Fruit fly (Drosophila melanogaster) whole organism, embryonic: ENCODE measurements around the gene RunxB.

Source experiments
- Antp ChIP-seq: fragments of 200-800 bp; sonication (Bioruptor generic); optimal IDR thresholded peaks from 3 replicates; lab custom pipeline; 2016; ENCODE audit warnings: missing biosample characterization, missing genetic modification characterization
- Asciz ChIP-seq: fragments of 200-800 bp; sonication (Bioruptor generic); optimal IDR thresholded peaks from 2 replicates; lab custom pipeline; 2017; ENCODE audit warnings: missing biosample characterization, mild to moderate bottlenecking, missing genetic modification characterization, missing genetic modification reagents
- Bdp1 ChIP-seq: fragments of 200-800 bp; sonication (Bioruptor generic); optimal IDR thresholded peaks from 3 replicates; lab custom pipeline; 2016; ENCODE audit warnings: missing biosample characterization, missing genetic modification characterization
- CG10147 ChIP-seq: fragments of 200-800 bp; sonication (Bioruptor generic); optimal IDR thresholded peaks from 2 replicates; lab custom pipeline; 2019; ENCODE audit warnings: missing biosample characterization, mild to moderate bottlenecking, missing genetic modification characterization, moderate library complexity
- CG10431 ChIP-seq: fragments of 200-800 bp; sonication (Bioruptor generic); optimal IDR thresholded peaks from 3 replicates; lab custom pipeline; 2018; ENCODE audit warnings: missing biosample characterization, mild to moderate bottlenecking, missing genetic modification characterization
- CG11504 ChIP-seq: fragments of 200-800 bp; sonication (Bioruptor generic); optimal IDR thresholded peaks from 3 replicates; lab custom pipeline; 2019; ENCODE audit warnings: missing biosample characterization, mild to moderate bottlenecking, missing genetic modification characterization, moderate library complexity
- CG11695 ChIP-seq: fragments of 200-800 bp; sonication (Bioruptor generic); IDR thresholded peaks from 3 replicates; pipeline ENCODE4 v1.3.6; 2022; ENCODE audit warnings: missing biosample characterization, missing genetic modification characterization
- CG12219 ChIP-seq: fragments of 200-800 bp; sonication (Bioruptor generic); optimal IDR thresholded peaks from 3 replicates; lab custom pipeline; 2018; ENCODE audit warnings: missing biosample characterization, mild to moderate bottlenecking, missing genetic modification characterization
- CG12299 ChIP-seq: fragments of 200-800 bp; sonication (Bioruptor generic); optimal IDR thresholded peaks from 2 replicates; lab custom pipeline; 2018; ENCODE audit warnings: missing biosample characterization, mild to moderate bottlenecking, missing genetic modification characterization
- CG1233 ChIP-seq: fragments of 200-800 bp; sonication (Bioruptor generic); optimal IDR thresholded peaks from 4 replicates; lab custom pipeline; 2018; ENCODE audit warnings: missing biosample characterization, mild to moderate bottlenecking, missing genetic modification characterization
- CG12659 ChIP-seq: fragments of 200-800 bp; sonication (Bioruptor generic); optimal IDR thresholded peaks from 3 replicates; lab custom pipeline; 2017; ENCODE audit warnings: mild to moderate bottlenecking, missing biosample characterization, missing genetic modification reagents, missing genetic modification characterization
- CG13424 ChIP-seq: fragments of 200-800 bp; sonication (Bioruptor generic); optimal IDR thresholded peaks from 2 replicates; lab custom pipeline; 2019; ENCODE audit warnings: missing biosample characterization, mild to moderate bottlenecking, missing genetic modification characterization, moderate library complexity
- CG14965 ChIP-seq: fragments of 200-800 bp; sonication (Bioruptor generic); optimal IDR thresholded peaks from 2 replicates; lab custom pipeline; 2016; ENCODE audit warnings: missing biosample characterization, missing genetic modification characterization, borderline replicate concordance
- CG1529 ChIP-seq: fragments of 200-800 bp; sonication (Bioruptor generic); optimal IDR thresholded peaks from 3 replicates; lab custom pipeline; 2018; ENCODE audit warnings: missing biosample characterization, missing genetic modification characterization
- CG15479 ChIP-seq: fragments of 200-800 bp; sonication (Bioruptor generic); optimal IDR thresholded peaks from 3 replicates; lab custom pipeline; 2019; ENCODE audit warnings: missing biosample characterization, mild to moderate bottlenecking, missing genetic modification characterization, moderate library complexity
- CG16813 ChIP-seq: fragments of 200-800 bp; sonication (Bioruptor generic); IDR thresholded peaks from 3 replicates; pipeline ENCODE4 v1.3.6; 2022; ENCODE audit warnings: missing biosample characterization, missing genetic modification characterization; ENCODE audit not compliant: partially characterized antibody
- CG31441 ChIP-seq: fragments of 200-800 bp; sonication (Bioruptor generic); IDR thresholded peaks from 2 replicates; pipeline ENCODE4 v1.3.6; 2022; ENCODE audit warnings: missing biosample characterization, missing genetic modification characterization
- CG32767 ChIP-seq: fragments of 200-800 bp; sonication (Bioruptor generic); IDR thresholded peaks from 2 replicates; pipeline ENCODE4 v1.3.6; 2022; ENCODE audit warnings: missing biosample characterization, missing genetic modification characterization
- CG3995 ChIP-seq: fragments of 200-800 bp; sonication (Bioruptor generic); optimal IDR thresholded peaks from 3 replicates; lab custom pipeline; 2016; ENCODE audit warnings: missing biosample characterization, missing genetic modification characterization
- CG4360 ChIP-seq: fragments of 200-800 bp; sonication (Bioruptor generic); IDR thresholded peaks from 2 replicates; pipeline ENCODE4 v1.3.6; 2022; ENCODE audit warnings: missing biosample characterization, missing genetic modification characterization
- CG6654 ChIP-seq: fragments of 200-800 bp; sonication (Bioruptor generic); optimal IDR thresholded peaks from 2 replicates; lab custom pipeline; 2017; ENCODE audit warnings: missing biosample characterization, mild to moderate bottlenecking, missing genetic modification characterization
- CG6765 ChIP-seq: fragments of 200-800 bp; sonication (Bioruptor generic); optimal IDR thresholded peaks from 3 replicates; lab custom pipeline; 2017; ENCODE audit warnings: missing biosample characterization, mild to moderate bottlenecking, missing genetic modification characterization
- D ChIP-seq, 2 experiments: fragments of 200-800 bp in 1 of 2; fragments of >200 bp in 1 of 2; sonication (Bioruptor generic) in 1 of 2; optimal IDR thresholded peaks; 2 replicates in 1 of 2; 3 replicates in 1 of 2; lab custom pipeline; 2017; ENCODE audit warnings: mild to moderate bottlenecking in 1 of 2, missing biosample characterization in 1 of 2, missing genetic modification characterization in 1 of 2, missing genetic modification reagents in 1 of 2
- Doc3 ChIP-seq: fragments of 200-800 bp; sonication (Bioruptor generic); IDR thresholded peaks from 3 replicates; pipeline ENCODE4 v1.3.6; 2022; ENCODE audit warnings: missing biosample characterization, missing genetic modification characterization; ENCODE audit not compliant: partially characterized antibody
- Gsc ChIP-seq: fragments of 200-800 bp; sonication (Bioruptor generic); IDR thresholded peaks from 2 replicates; pipeline ENCODE4 v1.3.6; 2022; ENCODE audit warnings: missing biosample characterization, missing genetic modification characterization
- HLH4C ChIP-seq: fragments of 200-800 bp; sonication (Bioruptor generic); IDR thresholded peaks from 3 replicates; pipeline ENCODE4 v1.3.6; 2022; ENCODE audit warnings: missing biosample characterization, missing genetic modification characterization; ENCODE audit not compliant: partially characterized antibody
- HLHmδ ChIP-seq: fragments of 200-800 bp; sonication (Bioruptor generic); optimal IDR thresholded peaks from 2 replicates; lab custom pipeline; 2018; ENCODE audit warnings: missing biosample characterization, mild to moderate bottlenecking, missing genetic modification characterization, moderate library complexity
- Meics ChIP-seq: fragments of 200-800 bp; sonication (Bioruptor generic); optimal IDR thresholded peaks from 2 replicates; lab custom pipeline; 2017; ENCODE audit warnings: missing biosample characterization, mild to moderate bottlenecking, missing genetic modification characterization
- NC2β ChIP-seq: fragments of 200-800 bp; sonication (Bioruptor generic); optimal IDR thresholded peaks from 2 replicates; lab custom pipeline; 2016; ENCODE audit warnings: missing biosample characterization, missing genetic modification characterization
- Oli ChIP-seq: fragments of 200-800 bp; sonication (Bioruptor generic); optimal IDR thresholded peaks from 2 replicates; lab custom pipeline; 2018; ENCODE audit warnings: missing biosample characterization, mild to moderate bottlenecking, missing genetic modification characterization, moderate library complexity
- Poxn ChIP-seq: fragments of 200-800 bp; sonication (Bioruptor generic); IDR thresholded peaks from 2 replicates; pipeline ENCODE4 v1.3.6; 2022; ENCODE audit warnings: missing biosample characterization, missing genetic modification characterization
- Side ChIP-seq: fragments of 200-800 bp; sonication (Bioruptor generic); optimal IDR thresholded peaks from 2 replicates; lab custom pipeline; 2016; ENCODE audit warnings: missing biosample characterization, missing genetic modification characterization
- Sox100B ChIP-seq: fragments of 200-800 bp; sonication (Bioruptor generic); optimal IDR thresholded peaks from 3 replicates; lab custom pipeline; 2018; ENCODE audit warnings: missing biosample characterization, mild to moderate bottlenecking, missing genetic modification characterization
- Stat92E ChIP-seq, 3 experiments: fragments of >200 bp in 2 of 3; fragments of 200-800 bp in 1 of 3; sonication (Bioruptor generic) in 1 of 3; optimal IDR thresholded peaks; 2 replicates each; lab custom pipeline; 2017 to 2019; ENCODE audit warnings: missing biosample characterization in 3 of 3, missing genetic modification characterization in 3 of 3, mild to moderate bottlenecking in 1 of 3, moderate library complexity in 1 of 3
- Trl ChIP-seq, 3 experiments: fragments of >200 bp in 2 of 3; fragments of 200-800 bp in 1 of 3; sonication (Bioruptor generic) in 1 of 3; optimal IDR thresholded peaks; 2 replicates in 1 of 3; 3 replicates in 2 of 3; lab custom pipeline; 2016 to 2017; ENCODE audit warnings: missing biosample characterization in 1 of 3, missing genetic modification characterization in 1 of 3
- YL-1 ChIP-seq: fragments of 200-800 bp; sonication (Bioruptor generic); optimal IDR thresholded peaks from 3 replicates; lab custom pipeline; 2017; ENCODE audit warnings: missing biosample characterization, mild to moderate bottlenecking, missing genetic modification characterization
- aop ChIP-seq: fragments of 200-800 bp; sonication (Bioruptor generic); IDR thresholded peaks from 2 replicates; pipeline ENCODE4 v1.3.6; 2022; ENCODE audit warnings: missing biosample characterization, missing genetic modification characterization
- bcd ChIP-seq: fragments of 200-800 bp; sonication (Bioruptor generic); optimal IDR thresholded peaks from 2 replicates; lab custom pipeline; 2017; ENCODE audit warnings: missing biosample characterization, mild to moderate bottlenecking, missing genetic modification characterization
- chif ChIP-seq, 2 experiments: fragments of 200-800 bp; sonication (Bioruptor generic); optimal IDR thresholded peaks; 3 replicates each; lab custom pipeline; 2016; ENCODE audit warnings: missing biosample characterization in 2 of 2, missing genetic modification characterization in 2 of 2
- chm ChIP-seq: fragments of 200-800 bp; sonication (Bioruptor generic); IDR thresholded peaks from 2 replicates; pipeline ENCODE4 v1.3.6; 2022; ENCODE audit warnings: missing biosample characterization, missing genetic modification characterization
- dati ChIP-seq: fragments of 200-800 bp; sonication (Bioruptor generic); IDR thresholded peaks from 2 replicates; pipeline ENCODE4 v1.3.6; 2022; ENCODE audit warnings: missing biosample characterization, missing genetic modification characterization
- fd102C ChIP-seq: fragments of 200-800 bp; sonication (Bioruptor generic); optimal IDR thresholded peaks from 2 replicates; lab custom pipeline; 2018; ENCODE audit warnings: missing biosample characterization, mild to moderate bottlenecking, missing genetic modification characterization, moderate library complexity
- gfzf ChIP-seq: fragments of 200-800 bp; sonication (Bioruptor generic); optimal IDR thresholded peaks from 2 replicates; lab custom pipeline; 2016; ENCODE audit warnings: missing biosample characterization, mild to moderate bottlenecking, missing genetic modification characterization, moderate library complexity
- jumu ChIP-seq: fragments of 200-800 bp; sonication (Bioruptor generic); optimal IDR thresholded peaks from 3 replicates; lab custom pipeline; 2016; ENCODE audit warnings: missing biosample characterization, missing genetic modification characterization
- salm ChIP-seq: fragments of 200-800 bp; sonication (Bioruptor generic); optimal IDR thresholded peaks from 2 replicates; lab custom pipeline; 2018; ENCODE audit warnings: missing biosample characterization, mild to moderate bottlenecking, missing genetic modification characterization
- sim ChIP-seq: fragments of 200-800 bp; sonication (Bioruptor generic); IDR thresholded peaks from 2 replicates; pipeline ENCODE4 v1.3.6; 2022; ENCODE audit warnings: missing biosample characterization, missing genetic modification characterization
- trh ChIP-seq: fragments of 200-800 bp; sonication (Bioruptor generic); optimal IDR thresholded peaks from 2 replicates; lab custom pipeline; 2016; ENCODE audit warnings: missing biosample characterization, missing genetic modification characterization
- tx ChIP-seq: fragments of 200-800 bp; sonication (Bioruptor generic); optimal IDR thresholded peaks from 2 replicates; lab custom pipeline; 2016; ENCODE audit warnings: missing biosample characterization, missing genetic modification characterization
- zen2 ChIP-seq: fragments of 200-800 bp; sonication (Bioruptor generic); IDR thresholded peaks from 3 replicates; pipeline ENCODE4 v1.3.6; 2022; ENCODE audit warnings: missing biosample characterization, missing genetic modification characterization; ENCODE audit not compliant: partially characterized antibody

RunxB gene

dm6 chrX:20519049-20519448 is 19.2 kb upstream of the RunxB start (continued):
- no peak for TF ChIP-seq salm (tag; lab: Kevin White, UChicago)
- TF ChIP-seq zen2: no peak
- no peak for TF ChIP-seq YL-1 (GFP tag; lab: Kevin White, UChicago)
- TF ChIP-seq CG10147 (GFP tag; lab: Kevin White, UChicago): no peak
- TF ChIP-seq Meics (GFP tag; lab: Kevin White, UChicago): peak; percentile 4
- no peak for TF ChIP-seq CG16813 (GFP tag; lab: Robert Waterston, UW)
- TF ChIP-seq CG3995: no peak
- TF ChIP-seq fd102C (GFP tag; lab: Kevin White, UChicago): no peak
- no peak for TF ChIP-seq chm (GFP tag; lab: Robert Waterston, UW)
- TF ChIP-seq Oli (tag; lab: Kevin White, UChicago): peak; percentile 64
- TF ChIP-seq CG11504 (tag; lab: Kevin White, UChicago): peak; percentile 65
- no peak for TF ChIP-seq CG4360 (GFP tag; lab: Robert Waterston, UW)
- no peak for TF ChIP-seq Doc3 (GFP tag; lab: Robert Waterston, UW)
- TF ChIP-seq jumu (GFP tag; lab: Kevin White, UChicago): no peak
- TF ChIP-seq Sox100B (GFP tag; lab: Kevin White, UChicago): peak; percentile 42
- no peak for TF ChIP-seq gfzf (GFP tag; lab: Kevin White, UChicago)
- TF ChIP-seq trh: no peak
- TF ChIP-seq HLHmδ (GFP tag; lab: Kevin White, UChicago): no peak
- 0 out of 3 replicates have a peak, but pooled peaks have one; percentile 42 for TF ChIP-seq CG11695 (GFP tag; lab: Robert Waterston, UW)
- no peak for TF ChIP-seq CG12299
- TF ChIP-seq Trl (optimal IDR thresholded peaks at IDR 0.05; lab: Kevin White, UChicago): no peak
- no peak for TF ChIP-seq Trl (GFP tag; optimal IDR thresholded peaks at IDR 0.05; lab: Kevin White, UChicago)
- TF ChIP-seq tx (GFP tag; lab: Kevin White, UChicago): peak; percentile 29
- TF ChIP-seq sim: 0 out of 2 replicates have a peak, but pooled peaks have one; percentile 5
- TF ChIP-seq CG12219: no peak
- TF ChIP-seq Asciz: no peak
- peak; percentile 26 for TF ChIP-seq CG1529
- TF ChIP-seq chif (GFP tag; optimal IDR thresholded peaks at IDR 0.05; lab: Kevin White, UChicago): peak; percentile 21 to 53
- TF ChIP-seq Stat92E (GFP tag; optimal IDR thresholded peaks at IDR 0.05; lab: Kevin White, UChicago): no peak
- peak; percentile 24 for TF ChIP-seq Antp
- no peak for TF ChIP-seq Gsc (GFP tag; lab: Robert Waterston, UW)
- TF ChIP-seq CG15479 (GFP tag; lab: Kevin White, UChicago): no peak
- peak; percentile 36 for TF ChIP-seq CG12659 (GFP tag; lab: Kevin White, UChicago)
- TF ChIP-seq HLH4C: no peak
- peak; percentile 13 for TF ChIP-seq Side (GFP tag; lab: Kevin White, UChicago)
- TF ChIP-seq aop (GFP tag; lab: Robert Waterston, UW): no peak
- TF ChIP-seq D (optimal IDR thresholded peaks at IDR 0.05; lab: Kevin White, UChicago): no peak
- no peak for TF ChIP-seq D (GFP tag; optimal IDR thresholded peaks at IDR 0.05; lab: Kevin White, UChicago)
- peak; percentile 9 for TF ChIP-seq CG1233 (GFP tag; lab: Kevin White, UChicago)
- no peak for TF ChIP-seq CG10431 (GFP tag; lab: Kevin White, UChicago)
- TF ChIP-seq CG6654 (GFP tag; lab: Kevin White, UChicago): no peak
- 0 out of 2 replicates have a peak, but pooled peaks have one; percentile 33 for TF ChIP-seq CG32767 (GFP tag; lab: Robert Waterston, UW)
- no peak for TF ChIP-seq CG6765 (GFP tag; lab: Kevin White, UChicago)
- TF ChIP-seq Poxn (GFP tag; lab: Robert Waterston, UW): no peak
- TF ChIP-seq CG14965 (GFP tag; lab: Kevin White, UChicago): no peak
- no peak for TF ChIP-seq Bdp1 (GFP tag; lab: Kevin White, UChicago)
- no peak for TF ChIP-seq dati (GFP tag; lab: Robert Waterston, UW)
- TF ChIP-seq NC2β: no peak
- peak; percentile 36 for TF ChIP-seq bcd (GFP tag; lab: Kevin White, UChicago)
- no peak for TF ChIP-seq CG31441 (GFP tag; lab: Robert Waterston, UW)
- peak; percentile 51 for TF ChIP-seq CG13424 (tag; lab: Kevin White, UChicago)
